Fruit fly (Drosophila melanogaster): ENCODE data around the gene cad.

Gene cad

DNA sequence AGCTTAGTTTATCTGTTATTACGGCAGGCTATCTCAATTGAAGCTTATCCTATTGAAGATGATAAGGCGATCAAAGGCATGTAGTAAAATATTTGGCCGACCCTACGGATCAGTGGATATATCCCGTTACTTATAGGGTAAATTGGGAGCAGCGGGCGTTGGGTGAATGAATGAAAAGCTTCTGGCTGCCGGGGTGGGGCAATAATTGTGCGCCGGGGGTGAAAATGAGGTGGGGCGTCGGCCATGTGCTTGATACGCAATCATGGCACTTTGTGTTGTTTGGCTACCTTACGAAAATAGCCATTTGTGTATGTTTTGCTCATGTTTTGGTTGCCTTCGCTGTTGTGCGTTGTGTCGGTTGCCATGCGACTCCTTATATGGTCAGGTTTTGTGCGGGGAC is 31.3 kb downstream of the cad start (continued):
- TF ChIP-seq CG8290 (GFP tag; optimal IDR thresholded peaks at IDR 0.05) (no peak), CG8290 (tag; optimal IDR thresholded peaks at IDR 0.05) (peak in 1 of 2 experiments; percentile 34), jing (GFP tag; optimal IDR thresholded peaks at IDR 0.05) (no peak), Taf1 (GFP tag; IDR thresholded peaks at IDR 0.05) (0 out of 2 replicates have a peak, but pooled peaks have one; percentile 8), CG32532 (GFP tag; IDR thresholded peaks at IDR 0.05) (0 out of 2 replicates have a peak, but pooled peaks have one; percentile 5), CG7928 (GFP tag; optimal IDR thresholded peaks at IDR 0.05) (no peak), zfh1 (GFP tag; IDR thresholded peaks at IDR 0.05) (no peak), BEAF-32 (GFP tag; optimal IDR thresholded peaks at IDR 0.05) (no peak), vfl (GFP tag; optimal IDR thresholded peaks at IDR 0.05) (no peak), CG17385 (GFP tag; optimal IDR thresholded peaks at IDR 0.05) (no peak), Ptx1 (GFP tag; IDR thresholded peaks at IDR 0.05) (peak; percentile 7; the same call in 1 of the 2 replicates), so (GFP tag; IDR thresholded peaks at IDR 0.05) (0 out of 3 replicates have a peak, but pooled peaks have one; percentile 22), CG4424 (GFP tag; optimal IDR thresholded peaks at IDR 0.05) (no peak), HmgZ (tag; optimal IDR thresholded peaks at IDR 0.05) (peak; percentile 1), Med (GFP tag) (peak; percentile 53), CG13894 (tag; optimal IDR thresholded peaks at IDR 0.05) (peak; percentile 7)

DNA sequence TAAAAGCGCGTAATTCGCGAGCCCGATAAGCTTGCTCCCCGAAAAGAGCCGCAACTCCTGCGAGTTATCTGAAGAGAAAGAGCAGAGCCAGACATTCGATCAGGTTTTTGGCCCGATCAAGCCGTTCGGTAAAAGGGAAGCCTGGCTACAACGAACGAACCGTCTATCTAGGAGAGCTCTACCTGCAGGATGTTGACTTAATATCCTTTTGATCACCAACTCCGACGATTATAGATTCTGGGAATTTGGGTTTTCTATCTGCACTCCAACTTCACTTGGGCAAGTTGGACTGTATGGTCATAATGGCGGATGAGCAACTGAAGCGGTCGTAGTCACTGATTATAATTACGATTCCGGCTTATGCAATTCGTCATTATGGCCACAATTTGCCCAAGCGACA is 31.7 kb downstream of the cad start:
- peak; percentile 4 for TF ChIP-seq HHEX (GFP tag; optimal IDR thresholded peaks at IDR 0.05)
- 0 out of 2 replicates have a peak, but pooled peaks have one; percentile 3 for TF ChIP-seq Taf1 (GFP tag; IDR thresholded peaks at IDR 0.05)
- 0 out of 3 replicates have a peak, but pooled peaks have one; percentile 20 for TF ChIP-seq CG11560 (tag; IDR thresholded peaks at IDR 0.05)
- TF ChIP-seq Dfd (GFP tag; optimal IDR thresholded peaks at IDR 0.05) = no peak
- TF ChIP-seq nom (GFP tag; optimal IDR thresholded peaks at IDR 0.05) = peak; percentile 9
- TF ChIP-seq CG13775 (GFP tag; optimal IDR thresholded peaks at IDR 0.05) = no peak
- TF ChIP-seq CG14965 (GFP tag; optimal IDR thresholded peaks at IDR 0.05; ENCODE audit: borderline replicate concordance) = no peak
- no peak for TF ChIP-seq hkb (optimal IDR thresholded peaks at IDR 0.05)
- peak; percentile 12; the same call in 1 of the 2 replicates for TF ChIP-seq hkb (GFP tag; IDR thresholded peaks at IDR 0.05)
- TF ChIP-seq Oaz (GFP tag; IDR thresholded peaks at IDR 0.05) = no peak
- TF ChIP-seq cato (GFP tag; optimal IDR thresholded peaks at IDR 0.05; ENCODE audit: borderline replicate concordance) = no peak
- peak; percentile 34; the same call in 2 of the 3 replicates for TF ChIP-seq Aef1 (GFP tag; IDR thresholded peaks at IDR 0.05)
- no peak for TF ChIP-seq pzg (GFP tag; optimal IDR thresholded peaks at IDR 0.05)
- TF ChIP-seq H15 (GFP tag; IDR thresholded peaks at IDR 0.05) = peak; percentile 45; the same call in 1 of the 3 replicates
- no peak for TF ChIP-seq Mad (GFP tag; optimal IDR thresholded peaks at IDR 0.05)
- TF ChIP-seq Rx (GFP tag; IDR thresholded peaks at IDR 0.05) = 0 out of 2 replicates have a peak, but pooled peaks have one; percentile 14
- TF ChIP-seq CG4360 (GFP tag; IDR thresholded peaks at IDR 0.05) = 0 out of 2 replicates have a peak, but pooled peaks have one; percentile 11
- TF ChIP-seq lmd (GFP tag; IDR thresholded peaks at IDR 0.05) = peak; percentile 32
- peak; percentile 83 for TF ChIP-seq Drgx (GFP tag; IDR thresholded peaks at IDR 0.05)
- no peak for TF ChIP-seq hb (GFP tag; IDR thresholded peaks at IDR 0.05; ENCODE audit: partially characterized antibody)
- no peak for TF ChIP-seq ap (GFP tag; IDR thresholded peaks at IDR 0.05)
- no peak for TF ChIP-seq chif (GFP tag; optimal IDR thresholded peaks at IDR 0.05)
- TF ChIP-seq grn (GFP tag; optimal IDR thresholded peaks at IDR 0.05) = no peak
- TF ChIP-seq z (GFP tag; IDR thresholded peaks at IDR 0.05) = no peak
- peak; percentile 45; the same call in 1 of the 3 replicates for TF ChIP-seq Mrtf (GFP tag; IDR thresholded peaks at IDR 0.05)
- no peak for TF ChIP-seq pan (optimal IDR thresholded peaks at IDR 0.05)
- TF ChIP-seq pan (GFP tag; optimal IDR thresholded peaks at IDR 0.05 in 1 of 2, IDR thresholded peaks at IDR 0.05 in 1 of 2) = peak in 1 of 2 experiments; percentile 52
- TF ChIP-seq Ptx1 (GFP tag; IDR thresholded peaks at IDR 0.05) = peak; percentile 51; the same call in 1 of the 2 replicates
- peak; percentile 20 for TF ChIP-seq CG11504 (tag; optimal IDR thresholded peaks at IDR 0.05)
- no peak for TF ChIP-seq Asciz (GFP tag; optimal IDR thresholded peaks at IDR 0.05)
- TF ChIP-seq CG13296 (GFP tag; optimal IDR thresholded peaks at IDR 0.05) = no peak
- no peak for TF ChIP-seq CG10462 (GFP tag; optimal IDR thresholded peaks at IDR 0.05)
- TF ChIP-seq Ada2b (GFP tag; IDR thresholded peaks at IDR 0.05) = peak; percentile 43; the same call in 1 of the 2 replicates
- TF ChIP-seq Mes4 (GFP tag; optimal IDR thresholded peaks at IDR 0.05) = no peak
- TF ChIP-seq Ets65A (GFP tag) = peak; percentile 88
- TF ChIP-seq Med (GFP tag) = peak; percentile 23
- TF ChIP-seq CG14014 (GFP tag; IDR thresholded peaks at IDR 0.05) = peak; percentile 35; the same call in 1 of the 2 replicates
- peak; percentile 12; the same call in 1 of the 2 replicates for TF ChIP-seq CG14441 (GFP tag; IDR thresholded peaks at IDR 0.05)

Data from whole organism, embryonic.